Worm (Caenorhabditis elegans) whole organism, young adult: ENCODE measurements around the gene nsph-3.1.

Experiments used
- B0261.1 ChIP-seq: sonication (generic microtip); optimal IDR thresholded peaks from 2 replicates; lab custom pipeline; 2016; ENCODE audit warnings: mild to moderate bottlenecking, missing genetic modification characterization, moderate library complexity, missing compliant biosample characterization
- C06A6.2 ChIP-seq: fragments of 200-800 bp; sonication (Bioruptor generic); conservative IDR thresholded peaks from 2 replicates; pipeline ENCODE4 v1.3.6; 2022; ENCODE audit warnings: missing genetic modification characterization, missing compliant biosample characterization
- D2030.7 ChIP-seq: fragments of 200-800 bp; sonication (Bioruptor generic); IDR thresholded peaks from 2 replicates; pipeline ENCODE4 v1.3.6; 2022; ENCODE audit warnings: missing genetic modification reagents, missing genetic modification characterization, missing compliant biosample characterization
- F22D6.2 ChIP-seq: sonication (generic microtip); optimal IDR thresholded peaks from 2 replicates; lab custom pipeline; 2016; ENCODE audit warnings: mild to moderate bottlenecking, missing genetic modification characterization, missing compliant biosample characterization
- F39B2.1 ChIP-seq: fragments of 200-800 bp; sonication (Bioruptor generic); IDR thresholded peaks from 2 replicates; pipeline ENCODE4 v1.3.6; 2022; ENCODE audit warnings: missing genetic modification reagents, missing genetic modification characterization, missing compliant biosample characterization
- F49E8.2 ChIP-seq: sonication (generic microtip); optimal IDR thresholded peaks from 3 replicates; lab custom pipeline; 2017; ENCODE audit warnings: missing genetic modification characterization, mild to moderate bottlenecking, missing compliant biosample characterization, antibody characterized with exemption, moderate library complexity; ENCODE audit not compliant: insufficient read depth
- F55B11.4 ChIP-seq: sonication (generic microtip); optimal IDR thresholded peaks from 2 replicates; lab custom pipeline; 2016; ENCODE audit warnings: missing compliant biosample characterization, missing genetic modification characterization, borderline replicate concordance; ENCODE audit not compliant: insufficient read depth
- F57A8.1 ChIP-seq: fragments of 200-800 bp; sonication (Bioruptor generic); optimal IDR thresholded peaks from 2 replicates; lab custom pipeline; 2018; ENCODE audit warnings: mild to moderate bottlenecking, missing genetic modification characterization, moderate library complexity, missing compliant biosample characterization
- K11D2.4 ChIP-seq: fragments of 200-800 bp; sonication (Bioruptor generic); IDR thresholded peaks from 2 replicates; pipeline ENCODE4 v1.3.6; 2022; ENCODE audit warnings: missing genetic modification reagents, missing genetic modification characterization, missing compliant biosample characterization
- Y53F4B.3 ChIP-seq: fragments of 200-800 bp; sonication (Bioruptor generic); IDR thresholded peaks from 2 replicates; pipeline ENCODE4 v1.3.6; 2022; ENCODE audit warnings: missing genetic modification reagents, missing genetic modification characterization, missing compliant biosample characterization
- Y67H2A.10 ChIP-seq: fragments of 200-800 bp; sonication (Bioruptor generic); conservative IDR thresholded peaks from 2 replicates; pipeline ENCODE4 v1.3.6; 2022; ENCODE audit warnings: missing genetic modification reagents, missing genetic modification characterization, missing compliant biosample characterization
- ZK185.1 ChIP-seq: sonication (generic microtip); optimal IDR thresholded peaks from 2 replicates; lab custom pipeline; 2016; ENCODE audit warnings: mild to moderate bottlenecking, missing genetic modification characterization, missing compliant biosample characterization; ENCODE audit not compliant: poor library complexity, severe bottlenecking
- ama-1 ChIP-seq, 3 experiments: fragments of 150-350 bp in 1 of 3; sonication (generic microtip) in 2 of 3; optimal IDR thresholded peaks; 2 replicates each; lab custom pipeline; 2014 to 2018; ENCODE audit warnings: missing biosample characterization in 2 of 3, missing genetic modification characterization in 2 of 3, missing genetic modification reagents in 2 of 3
- aptf-2 ChIP-seq: fragments of 200-800 bp; sonication (Bioruptor generic); conservative IDR thresholded peaks from 2 replicates; pipeline ENCODE4 v1.3.6; 2022; ENCODE audit warnings: missing genetic modification reagents, missing genetic modification characterization, missing compliant biosample characterization
- aptf-3 ChIP-seq: fragments of 200-800 bp; sonication (Bioruptor generic); IDR thresholded peaks from 2 replicates; pipeline ENCODE4 v1.3.6; 2022; ENCODE audit warnings: missing genetic modification characterization, missing compliant biosample characterization
- atf-7 ChIP-seq: sonication (generic microtip); optimal IDR thresholded peaks from 2 replicates; lab custom pipeline; 2017; ENCODE audit warnings: mild to moderate bottlenecking, missing genetic modification characterization, missing compliant biosample characterization
- cebp-1 ChIP-seq, 2 experiments: fragments of 200-800 bp in 1 of 2; sonication (Bioruptor generic) in 1 of 2; sonication (generic microtip) in 1 of 2; IDR thresholded peaks in 1 of 2; optimal IDR thresholded peaks in 1 of 2; 2 replicates each; pipeline versions ENCODE4 v1.3.6 to Lab custom; 2017 to 2022; ENCODE audit warnings: missing compliant biosample characterization in 2 of 2, missing genetic modification characterization in 2 of 2, mild to moderate bottlenecking in 1 of 2, missing genetic modification reagents in 1 of 2, moderate library complexity in 1 of 2
- ceh-100 ChIP-seq: fragments of 200-800 bp; sonication (Bioruptor generic); IDR thresholded peaks from 2 replicates; pipeline ENCODE4 v1.3.6; 2022; ENCODE audit warnings: missing genetic modification reagents, missing genetic modification characterization, missing compliant biosample characterization
- ceh-27 ChIP-seq: fragments of 200-800 bp; sonication (Bioruptor generic); optimal IDR thresholded peaks from 2 replicates; lab custom pipeline; 2018; ENCODE audit warnings: mild to moderate bottlenecking, missing genetic modification characterization, moderate library complexity, missing compliant biosample characterization
- dpl-1 ChIP-seq: fragments of 150-350 bp; optimal IDR thresholded peaks from 2 replicates; lab custom pipeline; 2014; ENCODE audit warnings: missing biosample characterization, missing genetic modification reagents, missing genetic modification characterization
- egl-18 ChIP-seq: fragments of 200-800 bp; sonication (Bioruptor generic); IDR thresholded peaks from 2 replicates; pipeline ENCODE4 v1.3.6; 2022; ENCODE audit warnings: missing genetic modification reagents, missing genetic modification characterization, missing compliant biosample characterization
- egrh-3 ChIP-seq: fragments of 200-800 bp; sonication (Bioruptor generic); IDR thresholded peaks from 2 replicates; pipeline ENCODE4 v1.3.6; 2022; ENCODE audit warnings: missing genetic modification reagents, missing genetic modification characterization, missing compliant biosample characterization
- ets-4 ChIP-seq: fragments of 200-800 bp; sonication (Bioruptor generic); optimal IDR thresholded peaks from 2 replicates; lab custom pipeline; 2018; ENCODE audit warnings: mild to moderate bottlenecking, missing genetic modification characterization, missing compliant biosample characterization
- fkh-3 ChIP-seq: sonication (generic microtip); optimal IDR thresholded peaks from 2 replicates; lab custom pipeline; 2016; ENCODE audit warnings: mild to moderate bottlenecking, missing genetic modification characterization, missing compliant biosample characterization
- him-1 ChIP-seq: sonication (generic microtip); optimal IDR thresholded peaks from 2 replicates; lab custom pipeline; 2016; ENCODE audit warnings: missing genotype, missing genetic modification reagents, missing genetic modification characterization, missing compliant biosample characterization
- hmg-1.2 ChIP-seq: fragments of 200-800 bp; sonication (Bioruptor generic); IDR thresholded peaks from 2 replicates; pipeline ENCODE4 v1.3.6; 2022; ENCODE audit warnings: missing genetic modification reagents, missing genetic modification characterization, missing compliant biosample characterization
- hmg-20 ChIP-seq: fragments of 200-800 bp; sonication (Bioruptor generic); IDR thresholded peaks from 2 replicates; pipeline ENCODE4 v1.3.6; 2022; ENCODE audit warnings: missing genetic modification reagents, missing genetic modification characterization, missing compliant biosample characterization
- hrde-1 ChIP-seq: sonication (generic microtip); optimal IDR thresholded peaks from 2 replicates; lab custom pipeline; 2016; ENCODE audit warnings: missing genetic modification characterization, mild to moderate bottlenecking, missing compliant biosample characterization, moderate library complexity, missing genotype, missing genetic modification reagents, borderline replicate concordance
- let-526 ChIP-seq: fragments of 200-800 bp; sonication (Bioruptor generic); IDR thresholded peaks from 2 replicates; pipeline ENCODE4 v1.3.6; 2022; ENCODE audit warnings: missing genetic modification reagents, missing genetic modification characterization, missing compliant biosample characterization
- lir-1 ChIP-seq: fragments of 200-800 bp; sonication (Bioruptor generic); conservative IDR thresholded peaks from 2 replicates; pipeline ENCODE4 v1.3.6; 2022; ENCODE audit warnings: missing genetic modification reagents, missing genetic modification characterization, missing compliant biosample characterization
- lsl-1 ChIP-seq: fragments of 200-800 bp; sonication (Bioruptor generic); optimal IDR thresholded peaks from 2 replicates; lab custom pipeline; 2018; ENCODE audit warnings: mild to moderate bottlenecking, missing genetic modification characterization, moderate library complexity, missing compliant biosample characterization
- lsy-27 ChIP-seq: sonication (generic microtip); optimal IDR thresholded peaks from 2 replicates; lab custom pipeline; 2017; ENCODE audit warnings: missing genetic modification characterization, mild to moderate bottlenecking, missing compliant biosample characterization, antibody characterized with exemption, missing genotype, borderline replicate concordance; ENCODE audit not compliant: insufficient read depth
- mel-28 ChIP-seq: sonication (generic microtip); optimal IDR thresholded peaks from 2 replicates; lab custom pipeline; 2016; ENCODE audit warnings: borderline replicate concordance, mild to moderate bottlenecking, missing genetic modification characterization, missing compliant biosample characterization
- nfya-1 ChIP-seq: sonication (generic microtip); optimal IDR thresholded peaks from 2 replicates; lab custom pipeline; 2017; ENCODE audit warnings: antibody characterized with exemption, missing compliant biosample characterization, missing genetic modification characterization, borderline replicate concordance; ENCODE audit not compliant: insufficient read depth
- nhr-80 ChIP-seq: sonication (generic microtip); optimal IDR thresholded peaks from 2 replicates; lab custom pipeline; 2016; ENCODE audit warnings: missing genetic modification characterization, missing compliant biosample characterization
- rpc-1 ChIP-seq, 2 experiments: fragments of 150-350 bp in 1 of 2; sonication (generic microtip) in 1 of 2; optimal IDR thresholded peaks; 2 replicates each; lab custom pipeline; 2014 to 2018; ENCODE audit warnings: missing biosample characterization in 1 of 2, missing genetic modification characterization in 1 of 2, missing genetic modification reagents in 1 of 2, missing genotype in 1 of 2
- snpc-1.1 ChIP-seq: sonication (generic microtip); optimal IDR thresholded peaks from 2 replicates; lab custom pipeline; 2017; ENCODE audit warnings: missing genetic modification characterization, mild to moderate bottlenecking, missing compliant biosample characterization, antibody characterized with exemption, moderate library complexity, missing genotype, missing genetic modification reagents; ENCODE audit not compliant: insufficient read depth
- snpc-3.4 ChIP-seq: sonication (generic microtip); optimal IDR thresholded peaks from 2 replicates; lab custom pipeline; 2017; ENCODE audit warnings: missing genetic modification characterization, mild to moderate bottlenecking, missing compliant biosample characterization, antibody characterized with exemption, moderate library complexity, missing genotype, missing genetic modification reagents
- snpc-4 ChIP-seq, 5 experiments: fragments of 150-350 bp in 1 of 5; sonication (generic microtip) in 4 of 5; optimal IDR thresholded peaks; 2 replicates each; lab custom pipeline; 2014 to 2018; ENCODE audit warnings: missing genetic modification characterization in 5 of 5, missing biosample characterization in 3 of 5, antibody characterized with exemption in 2 of 5, mild to moderate bottlenecking in 2 of 5, missing compliant biosample characterization in 2 of 5, missing genotype in 2 of 5, moderate library complexity in 2 of 5, missing genetic modification reagents in 1 of 5
- sptf-2 ChIP-seq: fragments of 200-800 bp; sonication (Bioruptor generic); optimal IDR thresholded peaks from 2 replicates; lab custom pipeline; 2018; ENCODE audit warnings: mild to moderate bottlenecking, missing genetic modification characterization, missing compliant biosample characterization
- xnd-1 ChIP-seq: sonication (generic microtip); optimal IDR thresholded peaks from 2 replicates; lab custom pipeline; 2016; ENCODE audit warnings: missing genotype, missing genetic modification reagents, missing genetic modification characterization, missing compliant biosample characterization
- zim-3 ChIP-seq: sonication (generic microtip); optimal IDR thresholded peaks from 2 replicates; lab custom pipeline; 2017; ENCODE audit warnings: mild to moderate bottlenecking, missing genetic modification characterization, moderate library complexity, missing compliant biosample characterization
- ztf-25 ChIP-seq: fragments of 200-800 bp; sonication (Bioruptor generic); IDR thresholded peaks from 2 replicates; pipeline ENCODE4 v1.3.6; 2022; ENCODE audit warnings: missing genetic modification reagents, missing genetic modification characterization, missing compliant biosample characterization
- ztf-28 ChIP-seq: fragments of 200-800 bp; sonication (Bioruptor generic); IDR thresholded peaks from 2 replicates; pipeline ENCODE4 v1.3.6; 2022; ENCODE audit warnings: missing genetic modification reagents, missing genetic modification characterization, missing compliant biosample characterization
- ztf-6 ChIP-seq: fragments of 200-800 bp; sonication (Bioruptor generic); IDR thresholded peaks from 2 replicates; pipeline ENCODE4 v1.3.6; 2022; ENCODE audit warnings: missing genetic modification reagents, missing genetic modification characterization, missing compliant biosample characterization

nsph-3.1 gene

ce11 chrIV:10975968-10976367, 26.4 kb downstream of the nsph-3.1 start (continued):
- no peak for TF ChIP-seq D2030.7 (GFP tag; lab: Robert Waterston, UW)
- TF ChIP-seq ets-4 (GFP tag; lab: Kevin White, UChicago) = no peak
- TF ChIP-seq ama-1 (optimal IDR thresholded peaks at IDR 0.05; lab: Kevin White, UChicago) = no peak
- no peak for TF ChIP-seq ama-1 (GFP tag; optimal IDR thresholded peaks at IDR 0.05; lab: Kevin White, UChicago)
- TF ChIP-seq lsy-27 (tag; lab: Kevin White, UChicago) = no peak
- TF ChIP-seq mel-28 (tag; lab: Kevin White, UChicago) = no peak
- no peak for TF ChIP-seq F57A8.1 (GFP tag; lab: Kevin White, UChicago)
- TF ChIP-seq atf-7 (tag; lab: Kevin White, UChicago) = no peak
- TF ChIP-seq Y53F4B.3 (GFP tag; lab: Robert Waterston, UW) = no peak
- TF ChIP-seq C06A6.2 (GFP tag; lab: Robert Waterston, UW) = peak; percentile 62; the same call in 1 of the 2 replicates
- no peak for TF ChIP-seq ztf-25 (GFP tag; lab: Robert Waterston, UW)
- TF ChIP-seq sptf-2 (GFP tag; lab: Kevin White, UChicago) = no peak
- no peak for TF ChIP-seq egl-18 (GFP tag; lab: Robert Waterston, UW)
- peak; percentile 44 for TF ChIP-seq nhr-80 (tag; lab: Kevin White, UChicago)
- no peak for TF ChIP-seq F39B2.1 (GFP tag; lab: Robert Waterston, UW)
- no peak for TF ChIP-seq ztf-28
- TF ChIP-seq hrde-1 (tag; lab: Kevin White, UChicago) = no peak
- no peak for TF ChIP-seq ceh-100 (GFP tag; lab: Robert Waterston, UW)
- no peak for TF ChIP-seq snpc-1.1 (tag; lab: Kevin White, UChicago)
- no peak for TF ChIP-seq egrh-3 (GFP tag; lab: Robert Waterston, UW)
- TF ChIP-seq rpc-1 (optimal IDR thresholded peaks at IDR 0.05; lab: Kevin White, UChicago) = no peak
- TF ChIP-seq rpc-1 (tag; optimal IDR thresholded peaks at IDR 0.05; lab: Kevin White, UChicago) = no peak
- TF ChIP-seq xnd-1 = no peak
- no peak for TF ChIP-seq aptf-3
- TF ChIP-seq let-526 = no peak
- TF ChIP-seq lir-1 = no peak
- TF ChIP-seq F22D6.2 (tag; lab: Kevin White, UChicago) = no peak
- no peak for TF ChIP-seq nfya-1
- no peak for TF ChIP-seq aptf-2 (GFP tag; lab: Robert Waterston, UW)
- TF ChIP-seq fkh-3 (tag; lab: Kevin White, UChicago) = no peak
- TF ChIP-seq K11D2.4 = no peak
- no peak for TF ChIP-seq snpc-4 (GFP tag; optimal IDR thresholded peaks at IDR 0.05; lab: Kevin White, UChicago)
- TF ChIP-seq snpc-4 (tag; optimal IDR thresholded peaks at IDR 0.05; lab: Kevin White, UChicago) = no peak
- TF ChIP-seq ZK185.1 = no peak
- TF ChIP-seq hmg-20 (GFP tag; lab: Robert Waterston, UW) = no peak
- TF ChIP-seq hmg-1.2 (GFP tag; lab: Robert Waterston, UW) = peak; percentile 44; the same call in 1 of the 2 replicates
- TF ChIP-seq him-1 (tag; lab: Kevin White, UChicago) = no peak
- no peak for TF ChIP-seq cebp-1 (GFP tag; IDR thresholded peaks at IDR 0.05; lab: Robert Waterston, UW)
- peak; percentile 32 for TF ChIP-seq cebp-1 (tag; optimal IDR thresholded peaks at IDR 0.05; lab: Kevin White, UChicago)
- no peak for TF ChIP-seq snpc-3.4 (tag; lab: Kevin White, UChicago)
- TF ChIP-seq ceh-27 (GFP tag; lab: Kevin White, UChicago) = no peak
- TF ChIP-seq ztf-6 (GFP tag; lab: Robert Waterston, UW) = no peak
- TF ChIP-seq dpl-1 (GFP tag; lab: Kevin White, UChicago) = no peak
- no peak for TF ChIP-seq B0261.1 (tag; lab: Kevin White, UChicago)
- TF ChIP-seq F55B11.4 (tag; lab: Kevin White, UChicago) = no peak
- no peak for TF ChIP-seq Y67H2A.10 (GFP tag; lab: Robert Waterston, UW)
- TF ChIP-seq lsl-1 (GFP tag; lab: Kevin White, UChicago) = no peak
- TF ChIP-seq zim-3 (tag; lab: Kevin White, UChicago) = no peak
- no peak for TF ChIP-seq F49E8.2 (tag; lab: Kevin White, UChicago)
